Fruit fly (Drosophila melanogaster) whole organism, embryonic: ENCODE measurements around the gene CG16749.

Source experiments
- Ets65A ChIP-seq: fragments of 200-800 bp; sonication (Bioruptor generic); peaks from one replicate; lab custom pipeline; 2016; ENCODE audit warnings: missing biosample characterization, missing genetic modification characterization
- Hr39 ChIP-seq: fragments of >200 bp; optimal IDR thresholded peaks from 2 replicates; lab custom pipeline; 2017
- dan ChIP-seq: fragments of 200-800 bp; sonication (Bioruptor generic); IDR thresholded peaks from 2 replicates; pipeline ENCODE4 v1.3.6; 2022; ENCODE audit warnings: missing biosample characterization, missing genetic modification characterization
- ken ChIP-seq: fragments of 200-800 bp; sonication (Bioruptor generic); IDR thresholded peaks from 3 replicates; pipeline ENCODE4 v1.3.6; 2022; ENCODE audit warnings: missing biosample characterization, missing genetic modification characterization
- onecut ChIP-seq: fragments of 200-800 bp; sonication (Bioruptor generic); IDR thresholded peaks from 2 replicates; pipeline ENCODE4 v1.3.6; 2022; ENCODE audit warnings: missing biosample characterization, missing genetic modification characterization
- ssp ChIP-seq: fragments of 200-800 bp; sonication (Bioruptor generic); IDR thresholded peaks from 2 replicates; pipeline ENCODE4 v1.3.6; 2022; ENCODE audit warnings: missing biosample characterization, missing genetic modification characterization

Gene CG16749

dm6 chr3R:9297163-9297562, 34.5 kb downstream of the CG16749 start:
- TF ChIP-seq dan (GFP tag; lab: Robert Waterston, UW), result 0 out of 2 replicates have a peak, but pooled peaks have one; percentile 23
- 0 out of 2 replicates have a peak, but pooled peaks have one; percentile 8 for TF ChIP-seq ssp
- TF ChIP-seq Hr39 (lab: Kevin White, UChicago), result peak; percentile 74
- TF ChIP-seq onecut (GFP tag; lab: Robert Waterston, UW), result no peak

DNA sequence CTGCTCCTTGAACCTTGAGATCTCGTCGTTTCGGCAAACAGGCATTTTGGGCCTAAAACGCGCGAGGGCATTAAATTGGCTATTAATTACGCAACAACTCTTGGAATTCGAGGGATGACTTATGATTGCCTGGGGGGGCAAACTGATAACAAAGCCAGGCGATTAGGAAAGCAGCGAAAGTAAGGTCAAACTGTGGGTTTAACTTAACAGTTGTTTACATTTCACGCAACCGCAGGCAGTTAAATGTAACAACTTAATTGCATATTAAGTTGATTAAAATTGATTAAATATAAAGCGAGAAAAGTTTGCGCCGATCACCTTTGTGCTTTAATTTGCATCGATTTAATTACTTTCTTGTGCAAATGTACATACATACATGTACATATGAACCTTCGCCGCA, 44.0 kb downstream of the CG16749 start:
- TF ChIP-seq ken, result no peak
- peak; percentile 93 for TF ChIP-seq Ets65A (GFP tag; lab: Kevin White, UChicago)
